Fruit fly (Drosophila melanogaster): ENCODE results near the gene Klc.

Gene Klc

dm6 chr3L:12705377-12705776 is 44.5 kb downstream of the Klc start:
- no peak for TF ChIP-seq CG17801 (GFP tag; optimal IDR thresholded peaks at IDR 0.05; ENCODE audit: partially characterized antibody)

- no peak for TF ChIP-seq CG17801 (GFP tag; optimal IDR thresholded peaks at IDR 0.05; ENCODE audit: partially characterized antibody)
Measured at dm6 chr3L:12704335-12704734, 45.5 kb downstream of the Klc start.

- TF ChIP-seq CG17801 (GFP tag; optimal IDR thresholded peaks at IDR 0.05; ENCODE audit: partially characterized antibody), result no peak
Measured at dm6 chr3L:12703451-12704020, 46.3 kb downstream of the Klc start.

dm6 chr3L:12701335-12701734 is 48.5 kb downstream of the Klc start:
- no peak for TF ChIP-seq CG17801 (GFP tag; optimal IDR thresholded peaks at IDR 0.05; ENCODE audit: partially characterized antibody)

- TF ChIP-seq CG17801 (GFP tag; optimal IDR thresholded peaks at IDR 0.05; ENCODE audit: partially characterized antibody), result no peak
Measured at dm6 chr3L:12700509-12700995, 49.3 kb downstream of the Klc start.

dm6 chr3L:12698236-12698635 is 51.6 kb downstream of the Klc start:
- peak; percentile 51 for TF ChIP-seq CG17801 (GFP tag; optimal IDR thresholded peaks at IDR 0.05; ENCODE audit: partially characterized antibody)

- TF ChIP-seq CG17801 (GFP tag; optimal IDR thresholded peaks at IDR 0.05; ENCODE audit: partially characterized antibody), result no peak
Measured at dm6 chr3L:12697531-12697930, 52.3 kb downstream of the Klc start.

Measured in ovary, adult (tissue).